Worm (Caenorhabditis elegans) whole organism, late embryonic: ENCODE results near the gene rps-5.

Experiments
- T23F11.4 ChIP-seq: fragments of 200-800 bp; sonication (Bioruptor generic); optimal IDR thresholded peaks from 2 replicates; lab custom pipeline; 2018; ENCODE audit warnings: mild to moderate bottlenecking, missing genetic modification characterization, missing compliant biosample characterization
- ceh-19 ChIP-seq: fragments of 200-800 bp; sonication (Bioruptor generic); optimal IDR thresholded peaks from 2 replicates; lab custom pipeline; 2018; ENCODE audit warnings: mild to moderate bottlenecking, missing genetic modification characterization, missing compliant biosample characterization
- pros-1 ChIP-seq: fragments of 150-350 bp; optimal IDR thresholded peaks from 2 replicates; lab custom pipeline; 2014; ENCODE audit warnings: missing biosample characterization, missing genetic modification reagents, missing genetic modification characterization
- tbx-2 ChIP-seq: sonication (generic microtip); optimal IDR thresholded peaks from 2 replicates; lab custom pipeline; 2016; ENCODE audit warnings: missing genetic modification characterization, missing compliant biosample characterization
- zip-5 ChIP-seq: sonication (generic microtip); optimal IDR thresholded peaks from 2 replicates; lab custom pipeline; 2016; ENCODE audit warnings: missing genetic modification characterization, missing compliant biosample characterization

DNA sequence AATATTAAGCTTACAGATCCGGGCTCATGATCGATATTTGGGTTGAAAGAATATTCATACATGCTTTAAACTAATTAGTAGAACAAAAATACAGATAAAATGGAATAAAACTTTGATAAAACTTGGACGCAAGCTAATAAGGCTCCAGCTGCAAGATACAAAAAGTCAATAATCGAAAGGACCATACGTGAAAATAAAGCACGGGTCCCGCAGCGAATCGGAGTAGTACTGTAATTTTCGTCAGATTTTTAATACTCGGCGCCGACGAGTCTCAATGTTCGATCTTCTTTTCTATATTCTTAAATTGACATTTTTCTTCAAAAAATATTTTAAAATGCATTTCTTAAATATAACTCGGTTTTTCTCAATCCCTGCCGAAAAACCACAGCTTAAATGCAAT is 13.8 kb upstream of the rps-5 start, which contains the start of gene spo-11:
- TF ChIP-seq ceh-19 (GFP tag; lab: Kevin White, UChicago) (no peak), zip-5 (tag; lab: Kevin White, UChicago) (no peak), T23F11.4 (GFP tag; lab: Kevin White, UChicago) (no peak), pros-1 (tag; lab: Kevin White, UChicago) (no peak), tbx-2 (tag; lab: Kevin White, UChicago) (no peak)
